Fruit fly (Drosophila melanogaster): ENCODE measurements around the gene CG42816.

dm6 chr3L:17842892-17843703 lies 45.7 kb upstream of the CG42816 start, which contains the start of gene CG5567:
- TF ChIP-seq rib (GFP tag; IDR thresholded peaks at IDR 0.05): 0 out of 2 replicates have a peak, but pooled peaks have one; percentile 21
- TF ChIP-seq CG2199 (GFP tag; IDR thresholded peaks at IDR 0.05): no peak

Data from whole organism, embryonic.